Worm (Caenorhabditis elegans) whole organism, early embryonic: ENCODE measurements around the gene fbxc-17.
"Not testable (repeated sequence)": the region's sequence is repeated elsewhere in the genome, so short reads cannot be mapped to it uniquely, and the experiment has no call there.

Experiments
- F13C5.2 ChIP-seq: sonication (generic microtip); optimal IDR thresholded peaks from 2 replicates; lab custom pipeline; 2017; ENCODE audit warnings: mild to moderate bottlenecking, missing genetic modification characterization, inconsistent platforms, missing compliant biosample characterization
- ceh-13 ChIP-seq: fragments of 200-800 bp; sonication (Bioruptor generic); optimal IDR thresholded peaks from 2 replicates; lab custom pipeline; 2018; ENCODE audit warnings: mild to moderate bottlenecking, missing genetic modification characterization, missing compliant biosample characterization
- tra-4 ChIP-seq: sonication (generic microtip); optimal IDR thresholded peaks from 2 replicates; lab custom pipeline; 2017; ENCODE audit warnings: missing genetic modification characterization, missing compliant biosample characterization

ce11 chrII:994231-994630, 15.2 kb upstream of the fbxc-17 start, which contains the start of gene F45D11.7:
- TF ChIP-seq F13C5.2 (tag; lab: Kevin White, UChicago); tra-4 (tag; lab: Kevin White, UChicago); ceh-13 (GFP tag; lab: Kevin White, UChicago): not testable (repeated sequence)
